Worm (Caenorhabditis elegans): ENCODE data around the gene F21D12.3.

DNA sequence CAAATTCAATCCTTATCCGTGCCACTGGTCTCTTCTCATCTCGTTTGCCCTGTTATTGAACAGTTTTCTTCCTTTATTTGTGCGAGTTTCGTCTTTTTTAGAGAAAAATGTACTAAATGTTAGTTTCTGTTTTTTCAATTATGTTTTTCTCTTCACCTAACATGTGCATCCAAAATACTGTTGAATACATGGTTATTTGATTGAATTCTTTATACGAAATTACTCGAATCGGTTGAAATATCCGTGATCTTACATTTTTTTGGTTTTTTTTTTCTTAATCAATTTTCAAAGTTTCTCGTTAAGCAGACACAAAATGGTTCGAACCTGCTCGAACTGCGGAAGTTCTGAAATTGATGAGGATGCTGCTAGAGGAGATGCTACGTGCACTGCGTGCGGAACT is 18.3 kb downstream of the F21D12.3 start, which contains the start of gene brf-1:
- no peak for TF ChIP-seq snpc-4 (tag; optimal IDR thresholded peaks at IDR 0.05)
- TF ChIP-seq mab-5 (tag; optimal IDR thresholded peaks at IDR 0.05) = no peak
- TF ChIP-seq nhr-76 (tag; optimal IDR thresholded peaks at IDR 0.05) = no peak
